Fruit fly (Drosophila melanogaster): Measurements from ENCODE around the gene CG44227.

Gene CG44227

dm6 chr3R:8684328-8685177 is at the start of gene CG44227:
CG44227 (minus strand) TSS chr3R:8685176.
- TF ChIP-seq Hr96 (GFP tag; optimal IDR thresholded peaks at IDR 0.05) (no peak), CG12768 (GFP tag; optimal IDR thresholded peaks at IDR 0.05) (no peak), cic (GFP tag; optimal IDR thresholded peaks at IDR 0.05) (no peak)

DNA sequence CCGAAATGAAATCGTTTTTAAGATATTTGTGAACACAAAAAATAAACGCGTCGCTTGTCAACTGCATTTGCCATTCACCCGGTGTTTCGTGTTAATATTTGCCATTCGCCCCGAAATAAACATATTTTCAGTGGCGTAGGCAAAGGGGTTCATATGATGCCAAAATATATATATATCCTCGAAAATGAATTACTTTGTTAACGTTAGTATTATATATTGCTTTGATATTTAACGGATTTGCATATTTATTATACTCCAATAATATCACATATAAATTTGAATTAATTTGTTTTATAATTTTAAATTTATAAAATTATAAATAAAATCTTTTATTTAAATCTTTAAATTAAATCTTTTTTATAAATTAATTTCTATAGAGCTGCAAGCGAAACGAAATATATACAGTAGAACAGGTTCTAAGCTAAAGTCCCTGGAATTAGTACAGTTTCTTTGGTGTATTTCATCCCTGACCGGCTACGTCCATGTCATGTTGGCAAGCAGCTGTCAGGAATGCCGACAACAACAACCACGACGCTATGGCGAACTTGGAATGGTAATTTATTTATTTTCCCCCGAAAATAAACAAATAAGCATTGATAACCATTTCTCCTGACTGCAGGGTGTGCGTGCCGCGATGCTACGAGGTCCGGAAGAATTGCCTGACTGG is 46.8 kb upstream of the CG44227 start, which contains the start of the genes M1BP and CG8202:
TSS of gene M1BP (minus strand) at position 102 of the 667 bp plus-strand sequence.
TSS of gene CG8202 (plus strand) at position 495 of the 667 bp plus-strand sequence.
- TF ChIP-seq CG33017 (tag; optimal IDR thresholded peaks at IDR 0.05) (peak; percentile 90), CG7045 (GFP tag; optimal IDR thresholded peaks at IDR 0.05) (peak; percentile 92), Clk (GFP tag; optimal IDR thresholded peaks at IDR 0.05) (peak; percentile 1), cic (GFP tag; optimal IDR thresholded peaks at IDR 0.05) (peak; percentile 1), tj (GFP tag; optimal IDR thresholded peaks at IDR 0.05) (peak; percentile 76), pad (GFP tag; optimal IDR thresholded peaks at IDR 0.05) (peak; percentile 77), CG11617 (GFP tag; optimal IDR thresholded peaks at IDR 0.05) (peak; percentile 96), CG7101 (tag; optimal IDR thresholded peaks at IDR 0.05) (peak; percentile 93), CG12768 (GFP tag; optimal IDR thresholded peaks at IDR 0.05) (peak; percentile 93), cnc (optimal IDR thresholded peaks at IDR 0.05) (no peak), Crg-1 (GFP tag; optimal IDR thresholded peaks at IDR 0.05) (peak; percentile 67), CG14711 (tag; optimal IDR thresholded peaks at IDR 0.05) (peak; percentile 84), bab1 (GFP tag; optimal IDR thresholded peaks at IDR 0.05) (peak; percentile 75), CG1620 (GFP tag; optimal IDR thresholded peaks at IDR 0.05) (peak; percentile 68), CG5204 (GFP tag; optimal IDR thresholded peaks at IDR 0.05) (no peak), Mnt (GFP tag; optimal IDR thresholded peaks at IDR 0.05) (peak; percentile 53), kay (GFP tag; ENCODE audit: borderline replicate concordance) (peak; percentile 25), Hr96 (GFP tag; optimal IDR thresholded peaks at IDR 0.05) (no peak), toe (GFP tag; optimal IDR thresholded peaks at IDR 0.05) (peak; percentile 74), ovo (GFP tag; optimal IDR thresholded peaks at IDR 0.05) (peak; percentile 73)

dm6 chr3R:8729542-8729941 is 44.6 kb upstream of the CG44227 start, which contains the start of gene ranshi:
ranshi (minus strand) TSS chr3R:8729693.
- TF ChIP-seq CG7045 (GFP tag; optimal IDR thresholded peaks at IDR 0.05) (no peak), kay (GFP tag; ENCODE audit: borderline replicate concordance) (peak; percentile 39)

DNA sequence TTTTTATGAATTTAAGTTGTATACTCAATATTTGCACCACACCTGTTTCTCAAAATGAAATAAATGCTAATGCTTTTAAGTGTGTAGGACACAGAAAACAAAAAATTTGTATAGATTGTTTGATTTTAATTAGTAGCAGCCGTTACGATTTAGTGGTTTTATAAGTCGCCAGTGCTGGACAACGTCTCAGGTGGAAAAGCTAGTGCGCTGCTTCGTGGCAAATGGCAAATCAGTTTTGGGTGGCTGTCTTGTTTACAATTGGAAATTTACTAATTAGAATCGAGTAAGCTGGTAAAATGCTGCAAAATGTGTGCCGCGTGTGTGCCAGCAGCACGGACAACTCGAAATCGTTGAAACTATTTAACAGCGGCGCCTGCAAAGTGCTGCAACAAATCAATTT is 41.7 kb upstream of the CG44227 start, which contains the start of gene CG8159:
TSS of gene CG8159 (plus strand) at position 223 of the 400 bp plus-strand sequence.
- TF ChIP-seq Clk (GFP tag; optimal IDR thresholded peaks at IDR 0.05) = no peak
- TF ChIP-seq CG11617 (GFP tag; optimal IDR thresholded peaks at IDR 0.05) = no peak
- TF ChIP-seq CG1620 (GFP tag; optimal IDR thresholded peaks at IDR 0.05) = no peak
- no peak for TF ChIP-seq CG12768 (GFP tag; optimal IDR thresholded peaks at IDR 0.05)
- TF ChIP-seq Mnt (GFP tag; optimal IDR thresholded peaks at IDR 0.05) = peak; percentile 19
- no peak for TF ChIP-seq toe (GFP tag; optimal IDR thresholded peaks at IDR 0.05)
- TF ChIP-seq CG14711 (tag; optimal IDR thresholded peaks at IDR 0.05) = no peak
- no peak for TF ChIP-seq cnc (optimal IDR thresholded peaks at IDR 0.05)
- TF ChIP-seq Hr96 (GFP tag; optimal IDR thresholded peaks at IDR 0.05) = no peak
- TF ChIP-seq CG33017 (tag; optimal IDR thresholded peaks at IDR 0.05) = no peak
- TF ChIP-seq CG5204 (GFP tag; optimal IDR thresholded peaks at IDR 0.05) = no peak
- TF ChIP-seq CG7045 (GFP tag; optimal IDR thresholded peaks at IDR 0.05) = no peak
- TF ChIP-seq CG7101 (tag; optimal IDR thresholded peaks at IDR 0.05) = peak; percentile 25

dm6 chr3R:8725179-8725578 is 40.2 kb upstream of the CG44227 start, which contains the start of gene ouib:
ouib (plus strand) TSS chr3R:8725479.
- TF ChIP-seq CG14711 (tag; optimal IDR thresholded peaks at IDR 0.05) (no peak), Clk (GFP tag; optimal IDR thresholded peaks at IDR 0.05) (no peak), kay (GFP tag; ENCODE audit: borderline replicate concordance) (peak; percentile 73)

DNA sequence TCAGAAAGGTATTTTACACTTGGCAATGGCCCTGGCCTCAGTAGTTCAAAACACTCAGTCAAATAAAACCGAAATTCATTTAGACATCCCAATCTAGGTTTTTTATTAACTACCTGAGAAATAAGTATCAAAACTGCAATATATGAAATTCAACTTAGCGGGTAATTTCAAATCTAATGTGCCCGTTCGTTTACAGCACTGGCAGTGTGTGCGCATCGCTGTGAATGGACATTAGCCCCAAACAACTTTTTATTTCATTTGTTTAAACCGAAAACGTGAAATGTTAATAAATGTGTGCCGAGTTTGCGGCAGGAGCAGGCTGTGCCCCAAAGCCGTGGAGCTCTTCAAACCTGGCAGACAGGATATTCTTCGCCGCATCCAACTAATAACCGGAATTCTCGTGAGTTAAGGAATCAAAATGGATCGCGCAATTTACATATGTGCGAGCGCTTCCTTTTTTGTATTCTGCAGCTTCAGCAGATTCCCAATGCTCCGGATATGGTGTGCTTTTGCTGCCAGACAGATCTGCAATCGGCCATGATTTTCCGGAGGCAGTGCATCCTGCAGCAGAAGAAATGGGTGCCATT is 38.1 kb upstream of the CG44227 start, which contains the start of gene nom:
TSS of gene nom (plus strand) at position 213 of the 587 bp plus-strand sequence.
- no peak for TF ChIP-seq Hr96 (GFP tag; optimal IDR thresholded peaks at IDR 0.05)
- no peak for TF ChIP-seq CG7101 (tag; optimal IDR thresholded peaks at IDR 0.05)
- TF ChIP-seq tj (GFP tag; optimal IDR thresholded peaks at IDR 0.05) = peak; percentile 58
- TF ChIP-seq Crg-1 (GFP tag; optimal IDR thresholded peaks at IDR 0.05) = no peak
- TF ChIP-seq Clk (GFP tag; optimal IDR thresholded peaks at IDR 0.05) = no peak
